Fruit fly (Drosophila melanogaster) whole organism, adult: ENCODE results near the gene Trmt6.

ENCODE experiments used
- CG11617 ChIP-seq: fragments of 200-800 bp; sonication (Bioruptor generic); optimal IDR thresholded peaks from 2 replicates; lab custom pipeline; 2017; ENCODE audit warnings: mild to moderate bottlenecking, missing biosample characterization, missing genetic modification reagents, missing genetic modification characterization
- CG12768 ChIP-seq: fragments of 200-800 bp; sonication (Bioruptor generic); optimal IDR thresholded peaks from 2 replicates; lab custom pipeline; 2017; ENCODE audit warnings: missing biosample characterization, missing genetic modification characterization, mild to moderate bottlenecking, moderate library complexity, missing genetic modification reagents
- CG14711 ChIP-seq: fragments of 200-800 bp; sonication (Bioruptor generic); optimal IDR thresholded peaks from 2 replicates; lab custom pipeline; 2018; ENCODE audit warnings: missing biosample characterization, mild to moderate bottlenecking, missing genetic modification characterization, moderate library complexity
- CG1620 ChIP-seq: fragments of 200-800 bp; sonication (Bioruptor generic); optimal IDR thresholded peaks from 2 replicates; lab custom pipeline; 2016; ENCODE audit warnings: missing biosample characterization, missing genetic modification characterization
- CG33017 ChIP-seq: fragments of 200-800 bp; sonication (Bioruptor generic); optimal IDR thresholded peaks from 2 replicates; lab custom pipeline; 2018; ENCODE audit warnings: missing biosample characterization, mild to moderate bottlenecking, missing genetic modification characterization, moderate library complexity
- CG7101 ChIP-seq: fragments of 200-800 bp; sonication (Bioruptor generic); optimal IDR thresholded peaks from 2 replicates; lab custom pipeline; 2018; ENCODE audit warnings: missing biosample characterization, mild to moderate bottlenecking, missing genetic modification characterization, moderate library complexity
- Clk ChIP-seq: fragments of 200-800 bp; sonication (Bioruptor generic); optimal IDR thresholded peaks from 2 replicates; lab custom pipeline; 2017; ENCODE audit warnings: missing biosample characterization, missing genetic modification characterization
- Crg-1 ChIP-seq: fragments of 200-800 bp; sonication (Bioruptor generic); optimal IDR thresholded peaks from 2 replicates; lab custom pipeline; 2016; ENCODE audit warnings: missing biosample characterization, missing genetic modification characterization
- Hr96 ChIP-seq: fragments of 200-800 bp; sonication (Bioruptor generic); optimal IDR thresholded peaks from 2 replicates; lab custom pipeline; 2016; ENCODE audit warnings: missing biosample characterization, missing genetic modification characterization
- Mnt ChIP-seq: fragments of 200-800 bp; sonication (Bioruptor generic); optimal IDR thresholded peaks from 2 replicates; lab custom pipeline; 2016; ENCODE audit warnings: missing biosample characterization, mild to moderate bottlenecking, missing genetic modification characterization
- bab1 ChIP-seq: fragments of 200-800 bp; sonication (Bioruptor generic); optimal IDR thresholded peaks from 3 replicates; lab custom pipeline; 2019; ENCODE audit warnings: missing biosample characterization, mild to moderate bottlenecking, missing genetic modification characterization, moderate library complexity
- cic ChIP-seq: fragments of 200-800 bp; sonication (Bioruptor generic); optimal IDR thresholded peaks from 2 replicates; lab custom pipeline; 2017; ENCODE audit warnings: missing biosample characterization, mild to moderate bottlenecking, missing genetic modification characterization, moderate library complexity
- cnc ChIP-seq, 2 experiments: fragments of >200 bp; optimal IDR thresholded peaks; 2 replicates each; lab custom pipeline; 2017
- kay ChIP-seq: fragments of 200-800 bp; sonication (Bioruptor generic); peaks from one replicate; lab custom pipeline; 2016; ENCODE audit warnings: missing biosample characterization, missing genetic modification characterization, borderline replicate concordance
- ovo ChIP-seq: fragments of 200-800 bp; sonication (Bioruptor generic); optimal IDR thresholded peaks from 2 replicates; lab custom pipeline; 2016; ENCODE audit warnings: missing biosample characterization, missing genetic modification characterization
- tj ChIP-seq: fragments of 200-800 bp; sonication (Bioruptor generic); optimal IDR thresholded peaks from 3 replicates; lab custom pipeline; 2017; ENCODE audit warnings: missing biosample characterization, mild to moderate bottlenecking, missing genetic modification characterization, moderate library complexity
- toe ChIP-seq: fragments of 200-800 bp; sonication (Bioruptor generic); optimal IDR thresholded peaks from 2 replicates; lab custom pipeline; 2016; ENCODE audit warnings: missing biosample characterization, missing genetic modification characterization

Gene Trmt6

dm6 chr2L:6533719-6534118, 28.4 kb downstream of the Trmt6 start:
- TF ChIP-seq CG33017 (tag; lab: Kevin White, UChicago) = no peak
- TF ChIP-seq CG1620 (GFP tag; lab: Kevin White, UChicago) = no peak

- TF ChIP-seq CG33017 (tag; lab: Kevin White, UChicago) = no peak
- TF ChIP-seq tj = peak; percentile 97
These were observed 29.1 kb downstream of the Trmt6 start for dm6 chr2L:6532977-6533376.

- TF ChIP-seq Hr96 (GFP tag; lab: Kevin White, UChicago) (no peak), Mnt (GFP tag; lab: Kevin White, UChicago) (no peak)
These were observed 29.9 kb downstream of the Trmt6 start for dm6 chr2L:6531985-6532699.

dm6 chr2L:6530952-6531512, 31.1 kb downstream of the Trmt6 start:
- TF ChIP-seq Mnt (GFP tag; lab: Kevin White, UChicago) = no peak
- no peak for TF ChIP-seq Hr96 (GFP tag; lab: Kevin White, UChicago)
- TF ChIP-seq cic (GFP tag; lab: Kevin White, UChicago) = no peak
- no peak for TF ChIP-seq CG11617
- no peak for TF ChIP-seq CG1620 (GFP tag; lab: Kevin White, UChicago)
- no peak for TF ChIP-seq toe
- no peak for TF ChIP-seq kay (GFP tag; lab: Kevin White, UChicago)
- no peak for TF ChIP-seq CG7101
- no peak for TF ChIP-seq ovo
- no peak for TF ChIP-seq cnc (optimal IDR thresholded peaks at IDR 0.05; lab: Kevin White, UChicago)
- no peak for TF ChIP-seq bab1 (GFP tag; lab: Kevin White, UChicago)
- no peak for TF ChIP-seq CG12768 (GFP tag; lab: Kevin White, UChicago)
- TF ChIP-seq Crg-1 (GFP tag; lab: Kevin White, UChicago) = no peak

- TF ChIP-seq CG14711 (no peak), CG1620 (GFP tag; lab: Kevin White, UChicago) (peak; percentile 26), bab1 (GFP tag; lab: Kevin White, UChicago) (peak; percentile 24)
These were observed 35.1 kb downstream of the Trmt6 start for dm6 chr2L:6526996-6527395.

- TF ChIP-seq CG12768 (GFP tag; lab: Kevin White, UChicago) (peak; percentile 51), Clk (GFP tag; lab: Kevin White, UChicago) (no peak), CG11617 (no peak), cic (GFP tag; lab: Kevin White, UChicago) (no peak), Mnt (GFP tag; lab: Kevin White, UChicago) (no peak)
These were observed 48.1 kb downstream of the Trmt6 start for dm6 chr2L:6513948-6514347.
